Worm (Caenorhabditis elegans): ENCODE results near the gene nex-4.

- TF ChIP-seq elt-3 (tag; optimal IDR thresholded peaks at IDR 0.05) (no peak), nhr-12 (tag; optimal IDR thresholded peaks at IDR 0.05) (no peak), nhr-28 (tag; optimal IDR thresholded peaks at IDR 0.05) (no peak), ZK546.5 (tag; optimal IDR thresholded peaks at IDR 0.05) (no peak), fos-1 (tag; optimal IDR thresholded peaks at IDR 0.05) (no peak), nhr-25 (tag; optimal IDR thresholded peaks at IDR 0.05) (no peak), lin-39 (tag; optimal IDR thresholded peaks at IDR 0.05) (no peak), elt-1 (tag; optimal IDR thresholded peaks at IDR 0.05) (no peak), ceh-82 (tag; optimal IDR thresholded peaks at IDR 0.05) (no peak), fkh-10 (GFP tag; optimal IDR thresholded peaks at IDR 0.05) (no peak), nfya-1 (tag; optimal IDR thresholded peaks at IDR 0.05; ENCODE audit: insufficient read depth) (no peak), egl-27 (tag; optimal IDR thresholded peaks at IDR 0.05) (no peak)
Measured at ce11 chrV:4851138-4851537, at the start of gene nex-4.

Measured in whole organism, L3 larva.